Worm (Caenorhabditis elegans) whole organism, L4 larva: ENCODE data around the gene C27H6.8.
A peak's percentile ranks its signal among the peaks of the same experiment; 100 is the strongest.

Experiments
- F26F4.8 ChIP-seq: fragments of 200-800 bp; sonication (Bioruptor generic); conservative IDR thresholded peaks from 2 replicates; pipeline ENCODE4 v1.3.6; 2022; ENCODE audit warnings: missing genetic modification characterization, missing compliant biosample characterization
- F44E2.7 ChIP-seq: fragments of 200-800 bp; sonication (Bioruptor generic); IDR thresholded peaks from 2 replicates; pipeline ENCODE4 v2.1.2; 2022; ENCODE audit warnings: missing genetic modification characterization, missing compliant biosample characterization
- R02D3.7 ChIP-seq: fragments of 150-350 bp; sonication (generic microtip); optimal IDR thresholded peaks from 3 replicates; lab custom pipeline; 2014; ENCODE audit warnings: missing biosample characterization, missing genetic modification characterization
- Y105C5A.15 ChIP-seq: fragments of 200-800 bp; sonication (Bioruptor generic); IDR thresholded peaks from 2 replicates; pipeline ENCODE4 v1.3.6; 2022; ENCODE audit warnings: missing genetic modification characterization, missing compliant biosample characterization
- Y48G9A.11 ChIP-seq: fragments of 200-800 bp; sonication (Bioruptor generic); IDR thresholded peaks from 2 replicates; pipeline ENCODE4 v1.3.6; 2022; ENCODE audit warnings: missing genetic modification reagents, missing genetic modification characterization, missing compliant biosample characterization
- Y75B8A.6 ChIP-seq: fragments of 200-800 bp; sonication (Bioruptor generic); IDR thresholded peaks from 2 replicates; pipeline ENCODE4 v1.3.6; 2022; ENCODE audit warnings: missing genetic modification reagents, missing genetic modification characterization, missing compliant biosample characterization
- ZK337.2 ChIP-seq: fragments of 200-800 bp; sonication (Bioruptor generic); IDR thresholded peaks from 2 replicates; pipeline ENCODE4 v1.3.6; 2022; ENCODE audit warnings: missing genetic modification reagents, missing genetic modification characterization, missing compliant biosample characterization
- ZK546.5 ChIP-seq, 2 experiments: sonication (generic microtip); optimal IDR thresholded peaks; 2 replicates each; lab custom pipeline; 2017; ENCODE audit warnings: missing biosample characterization in 2 of 2, missing genetic modification characterization in 2 of 2
- aly-2 ChIP-seq: sonication (generic microtip); optimal IDR thresholded peaks from 2 replicates; lab custom pipeline; 2018; ENCODE audit warnings: missing biosample characterization, missing genetic modification characterization
- ama-1 ChIP-seq: fragments of 150-350 bp; optimal IDR thresholded peaks from 2 replicates; lab custom pipeline; 2014; ENCODE audit warnings: inconsistent platforms, mixed read lengths
- attf-4 ChIP-seq: sonication (generic microtip); optimal IDR thresholded peaks from 3 replicates; lab custom pipeline; 2017; ENCODE audit warnings: missing biosample characterization, missing genetic modification characterization
- ceh-82 ChIP-seq: sonication (generic microtip); optimal IDR thresholded peaks from 2 replicates; lab custom pipeline; 2017; ENCODE audit warnings: missing biosample characterization, missing genetic modification characterization
- ctbp-1 ChIP-seq: fragments of 200-800 bp; sonication (Bioruptor generic); IDR thresholded peaks from 2 replicates; pipeline ENCODE4 v1.3.6; 2022; ENCODE audit warnings: missing genetic modification reagents, missing genetic modification characterization, missing compliant biosample characterization
- daf-12 ChIP-seq: fragments of 150-350 bp; optimal IDR thresholded peaks from 2 replicates; lab custom pipeline; 2014; ENCODE audit warnings: missing biosample characterization, missing genetic modification reagents, missing genetic modification characterization
- daf-8 ChIP-seq: fragments of 200-800 bp; sonication (Bioruptor generic); IDR thresholded peaks from 2 replicates; pipeline ENCODE4 v1.3.6; 2022; ENCODE audit warnings: missing genetic modification characterization, missing compliant biosample characterization
- dmd-6 ChIP-seq: fragments of 200-800 bp; sonication (Bioruptor generic); IDR thresholded peaks from 2 replicates; pipeline ENCODE4 v1.3.6; 2022; ENCODE audit warnings: missing genetic modification reagents, missing genetic modification characterization, missing compliant biosample characterization
- dmd-9 ChIP-seq: fragments of 200-800 bp; sonication (Bioruptor generic); IDR thresholded peaks from 2 replicates; pipeline ENCODE4 v1.3.6; 2022; ENCODE audit warnings: missing genetic modification reagents, missing genetic modification characterization, missing compliant biosample characterization
- dve-1 ChIP-seq: sonication (generic microtip); optimal IDR thresholded peaks from 2 replicates; lab custom pipeline; 2017; ENCODE audit warnings: antibody characterized with exemption, mild to moderate bottlenecking, missing genetic modification characterization, missing compliant biosample characterization; ENCODE audit not compliant: insufficient read depth
- egl-27 ChIP-seq: sonication (generic microtip); optimal IDR thresholded peaks from 3 replicates; lab custom pipeline; 2017; ENCODE audit warnings: missing biosample characterization, missing genetic modification reagents, missing genetic modification characterization
- fos-1 ChIP-seq: fragments of 150-350 bp; optimal IDR thresholded peaks from 2 replicates; lab custom pipeline; 2014; ENCODE audit warnings: missing biosample characterization, missing genetic modification characterization
- hmg-1.1 ChIP-seq: fragments of 200-800 bp; sonication (Bioruptor generic); IDR thresholded peaks from 2 replicates; pipeline ENCODE4 v1.3.6; 2022; ENCODE audit warnings: missing genetic modification reagents, missing genetic modification characterization, missing compliant biosample characterization
- lim-7 ChIP-seq: fragments of 200-800 bp; sonication (Bioruptor generic); IDR thresholded peaks from 2 replicates; pipeline ENCODE4 v1.3.6; 2022; ENCODE audit warnings: missing genetic modification characterization, missing compliant biosample characterization
- lin-1 ChIP-seq: fragments of 200-800 bp; sonication (Bioruptor generic); IDR thresholded peaks from 2 replicates; pipeline ENCODE4 v1.3.6; 2022; ENCODE audit warnings: missing genetic modification reagents, missing genetic modification characterization, missing compliant biosample characterization
- lin-29 ChIP-seq: fragments of 200-800 bp; sonication (Bioruptor generic); IDR thresholded peaks from 2 replicates; pipeline ENCODE4 v1.3.6; 2022; ENCODE audit warnings: missing genetic modification reagents, missing genetic modification characterization, missing compliant biosample characterization
- lin-39 ChIP-seq: fragments of 150-350 bp; optimal IDR thresholded peaks from 2 replicates; lab custom pipeline; 2014; ENCODE audit warnings: missing biosample characterization, missing genetic modification reagents, missing genetic modification characterization
- lir-3 ChIP-seq: sonication (generic microtip); optimal IDR thresholded peaks from 2 replicates; lab custom pipeline; 2016; ENCODE audit warnings: mild to moderate bottlenecking, missing genetic modification characterization, missing compliant biosample characterization
- lsy-2 ChIP-seq, 2 experiments: fragments of 150-350 bp in 1 of 2; sonication (generic microtip) in 1 of 2; optimal IDR thresholded peaks; 2 replicates each; lab custom pipeline; 2014 to 2017; ENCODE audit warnings: missing biosample characterization in 2 of 2, missing genetic modification characterization in 2 of 2
- madf-5 ChIP-seq, 2 experiments: fragments of 200-800 bp; sonication (Bioruptor generic); IDR thresholded peaks; 2 replicates each; pipeline ENCODE4 v1.3.6; 2022; ENCODE audit warnings: missing compliant biosample characterization in 2 of 2, missing genetic modification characterization in 2 of 2
- madf-9 ChIP-seq: fragments of 200-800 bp; sonication (Bioruptor generic); conservative IDR thresholded peaks from 2 replicates; pipeline ENCODE4 v1.3.6; 2022; ENCODE audit warnings: missing genetic modification reagents, missing genetic modification characterization, missing compliant biosample characterization
- mdl-1 ChIP-seq, 2 experiments: fragments of 150-350 bp in 1 of 2; sonication (generic microtip) in 1 of 2; optimal IDR thresholded peaks; 2 replicates each; lab custom pipeline; 2014 to 2017; ENCODE audit warnings: missing biosample characterization in 2 of 2, missing genetic modification characterization in 2 of 2
- mdt-29 ChIP-seq: fragments of 200-800 bp; sonication (Bioruptor generic); IDR thresholded peaks from 2 replicates; pipeline ENCODE4 v1.3.6; 2022; ENCODE audit warnings: missing genetic modification reagents, missing genetic modification characterization, missing compliant biosample characterization
- mep-1 ChIP-seq: fragments of 150-350 bp; sonication (generic microtip); optimal IDR thresholded peaks from 3 replicates; lab custom pipeline; 2014; ENCODE audit warnings: missing biosample characterization, missing genetic modification characterization
- mes-2 ChIP-seq: sonication (generic microtip); optimal IDR thresholded peaks from 2 replicates; lab custom pipeline; 2016; ENCODE audit warnings: missing genotype, mild to moderate bottlenecking, missing genetic modification characterization, missing compliant biosample characterization; ENCODE audit not compliant: poor library complexity, severe bottlenecking
- nhr-237 ChIP-seq: sonication (generic microtip); optimal IDR thresholded peaks from 2 replicates; lab custom pipeline; 2017; ENCODE audit warnings: missing biosample characterization, missing genetic modification characterization
- nhr-28 ChIP-seq: fragments of 150-350 bp; optimal IDR thresholded peaks from 2 replicates; lab custom pipeline; 2014; ENCODE audit warnings: missing biosample characterization, missing genetic modification characterization
- nhr-76 ChIP-seq: fragments of 150-350 bp; optimal IDR thresholded peaks from 2 replicates; lab custom pipeline; 2014; ENCODE audit warnings: missing biosample characterization, missing genetic modification characterization
- nhr-77 ChIP-seq: fragments of 150-350 bp; optimal IDR thresholded peaks from 2 replicates; lab custom pipeline; 2014; ENCODE audit warnings: missing biosample characterization, missing genetic modification characterization
- rbr-2 ChIP-seq: sonication (generic microtip); optimal IDR thresholded peaks from 2 replicates; lab custom pipeline; 2016; ENCODE audit warnings: missing genotype, missing genetic modification characterization, missing compliant biosample characterization
- saeg-2 ChIP-seq: fragments of 200-800 bp; sonication (Bioruptor generic); IDR thresholded peaks from 2 replicates; pipeline ENCODE4 v1.3.6; 2022; ENCODE audit warnings: missing genetic modification reagents, missing genetic modification characterization, missing compliant biosample characterization
- set-16 ChIP-seq: fragments of 200-800 bp; sonication (Bioruptor generic); IDR thresholded peaks from 2 replicates; pipeline ENCODE4 v1.3.6; 2022; ENCODE audit warnings: missing genetic modification reagents, missing genetic modification characterization, missing compliant biosample characterization
- spr-3 ChIP-seq: fragments of 200-800 bp; sonication (Bioruptor generic); optimal IDR thresholded peaks from 2 replicates; lab custom pipeline; 2018; ENCODE audit warnings: mild to moderate bottlenecking, missing genetic modification characterization, missing compliant biosample characterization
- tag-97 ChIP-seq: fragments of 200-800 bp; sonication (Bioruptor generic); IDR thresholded peaks from 2 replicates; pipeline ENCODE4 v1.3.6; 2022; ENCODE audit warnings: missing genetic modification characterization, missing compliant biosample characterization
- zag-1 ChIP-seq: fragments of 150-350 bp; optimal IDR thresholded peaks from 2 replicates; lab custom pipeline; 2014; ENCODE audit warnings: missing biosample characterization, missing genetic modification characterization
- zip-11 ChIP-seq: fragments of 200-800 bp; sonication (Bioruptor generic); IDR thresholded peaks from 2 replicates; pipeline ENCODE4 v1.3.6; 2022; ENCODE audit warnings: missing genetic modification characterization, missing compliant biosample characterization
- zip-2 ChIP-seq: fragments of 150-350 bp; optimal IDR thresholded peaks from 2 replicates; lab custom pipeline; 2014; ENCODE audit warnings: missing biosample characterization, missing genetic modification characterization
- ztf-11 ChIP-seq: fragments of 150-350 bp; optimal IDR thresholded peaks from 2 replicates; lab custom pipeline; 2014; ENCODE audit warnings: missing biosample characterization, missing genetic modification characterization
- ztf-7 ChIP-seq: fragments of 150-350 bp; optimal IDR thresholded peaks from 2 replicates; lab custom pipeline; 2014; ENCODE audit warnings: missing biosample characterization, missing genetic modification characterization

C27H6.8 gene

DNA sequence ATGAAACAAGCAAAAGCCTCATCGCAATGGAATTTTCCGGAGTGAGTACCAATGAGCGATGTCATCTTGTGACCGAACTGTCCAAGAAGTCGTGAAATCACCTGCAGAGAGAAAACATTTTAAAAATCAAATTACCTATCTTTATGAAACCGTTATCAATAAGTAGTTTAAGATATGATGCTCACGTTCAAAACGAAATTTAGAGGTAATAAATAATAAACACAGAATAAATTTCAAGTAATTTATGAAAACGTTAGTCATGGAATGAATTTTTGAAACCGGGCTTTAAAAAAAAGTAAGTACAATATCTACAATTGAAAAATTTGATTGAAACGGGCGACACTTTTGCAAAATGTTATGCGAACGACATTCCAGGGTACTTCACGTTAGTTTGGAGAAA is at the start of gene C27H6.8:
TSS of gene C27H6.8 (minus strand) at position 101 of the 400 bp plus-strand sequence.
- TF ChIP-seq daf-12 (tag; lab: Kevin White, UChicago): no peak
- TF ChIP-seq set-16 (GFP tag; lab: Robert Waterston, UW): no peak
- no peak for TF ChIP-seq ZK546.5 (tag; optimal IDR thresholded peaks at IDR 0.05; lab: Kevin White, UChicago)
- TF ChIP-seq dmd-6 (GFP tag; lab: Robert Waterston, UW): no peak
- no peak for TF ChIP-seq nhr-76 (tag; lab: Kevin White, UChicago)
- no peak for TF ChIP-seq rbr-2 (tag; lab: Kevin White, UChicago)
- no peak for TF ChIP-seq nhr-77 (tag; lab: Kevin White, UChicago)
- TF ChIP-seq daf-8: no peak
- TF ChIP-seq egl-27: no peak
- no peak for TF ChIP-seq attf-4 (tag; lab: Kevin White, UChicago)
- no peak for TF ChIP-seq nhr-237
- no peak for TF ChIP-seq zip-11 (GFP tag; lab: Robert Waterston, UW)
- TF ChIP-seq nhr-28 (tag; lab: Kevin White, UChicago): no peak

DNA sequence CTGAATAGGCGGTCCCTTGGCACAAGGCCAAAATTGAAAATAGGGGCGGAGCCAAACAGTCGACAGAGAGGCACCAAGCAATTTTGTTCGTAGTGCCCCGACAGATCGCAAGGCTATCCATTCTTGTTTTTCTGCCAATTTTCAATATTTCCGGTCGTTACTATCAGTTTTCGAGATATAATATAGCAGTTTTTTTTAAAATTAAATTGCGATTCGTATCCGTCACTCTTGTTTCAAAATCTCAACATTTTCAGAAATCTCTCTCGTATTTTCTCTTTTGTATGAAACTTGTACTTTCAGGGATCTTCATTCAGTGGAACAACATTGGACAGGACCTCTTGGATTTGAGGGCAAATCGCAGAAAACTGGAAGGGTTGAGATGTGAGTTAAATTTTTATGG is 49.5 kb upstream of the C27H6.8 start, which contains the start of gene F57A8.1:
TSS of gene F57A8.1 (plus strand) at position 301 of the 400 bp plus-strand sequence.
- TF ChIP-seq tag-97 (GFP tag; lab: Robert Waterston, UW) (no peak), ztf-7 (tag; lab: Kevin White, UChicago) (no peak), daf-8 (no peak), Y48G9A.11 (no peak), dmd-9 (GFP tag; lab: Robert Waterston, UW) (no peak), lin-39 (no peak), ceh-82 (tag; lab: Kevin White, UChicago) (no peak), madf-5 (GFP tag; IDR thresholded peaks at IDR 0.05; lab: Robert Waterston, UW) (no peak), attf-4 (tag; lab: Kevin White, UChicago) (no peak), egl-27 (no peak), R02D3.7 (no peak), hmg-1.1 (no peak), lin-29 (GFP tag; lab: Robert Waterston, UW) (no peak), fos-1 (tag; lab: Kevin White, UChicago) (no peak), madf-9 (GFP tag; lab: Robert Waterston, UW) (no peak), mes-2 (tag; lab: Kevin White, UChicago) (no peak), saeg-2 (GFP tag; lab: Robert Waterston, UW) (no peak), zip-2 (no peak), ztf-11 (tag; lab: Kevin White, UChicago) (no peak), ama-1 (lab: Kevin White, UChicago) (no peak)

ce11 chrV:10036275-10036674 is 48.7 kb upstream of the C27H6.8 start, which contains the start of gene T06E8.2:
T06E8.2 (minus strand) TSS chrV:10036413.
- TF ChIP-seq lir-3 (tag; lab: Kevin White, UChicago) (no peak), aly-2 (tag; lab: Kevin White, UChicago) (no peak), ZK337.2 (GFP tag; lab: Robert Waterston, UW) (no peak), dmd-6 (GFP tag; lab: Robert Waterston, UW) (peak; percentile 54), Y105C5A.15 (GFP tag; lab: Robert Waterston, UW) (no peak), zip-2 (no peak), lin-39 (no peak), mep-1 (peak; percentile 64), tag-97 (GFP tag; lab: Robert Waterston, UW) (no peak), F26F4.8 (GFP tag; lab: Robert Waterston, UW) (no peak), nhr-237 (no peak), ctbp-1 (GFP tag; lab: Robert Waterston, UW) (no peak), hmg-1.1 (peak; percentile 27; the same call in 1 of the 2 replicates), lsy-2 (tag; optimal IDR thresholded peaks at IDR 0.05; lab: Kevin White, UChicago) (peak in 1 of 2 experiments; percentile 54), madf-5 (GFP tag; IDR thresholded peaks at IDR 0.05; lab: Robert Waterston, UW) (no peak), ztf-11 (tag; lab: Kevin White, UChicago) (no peak), ceh-82 (tag; lab: Kevin White, UChicago) (no peak), mes-2 (tag; lab: Kevin White, UChicago) (peak; percentile 30), mdl-1 (tag; optimal IDR thresholded peaks at IDR 0.05; lab: Kevin White, UChicago) (peak in 1 of 2 experiments; percentile 69), ama-1 (lab: Kevin White, UChicago) (no peak), spr-3 (GFP tag; lab: Kevin White, UChicago) (no peak), rbr-2 (tag; lab: Kevin White, UChicago) (peak; percentile 26), zag-1 (tag; lab: Kevin White, UChicago) (no peak), lim-7 (no peak), Y75B8A.6 (no peak), lin-1 (GFP tag; lab: Robert Waterston, UW) (no peak), saeg-2 (GFP tag; lab: Robert Waterston, UW) (0 out of 2 replicates have a peak, but pooled peaks have one; percentile 53), F44E2.7 (GFP tag; lab: Robert Waterston, UW) (no peak), mdt-29 (GFP tag; lab: Robert Waterston, UW) (no peak), nhr-77 (tag; lab: Kevin White, UChicago) (no peak), dve-1 (peak; percentile 69)
